Worm (Caenorhabditis elegans) whole organism, L4/young adult: ENCODE measurements around the gene twk-34.

ENCODE experiments used
- W03F9.2 ChIP-seq: fragments of 150-350 bp; optimal IDR thresholded peaks from 2 replicates; lab custom pipeline; 2014; ENCODE audit warnings: missing biosample characterization, missing genetic modification characterization
- dao-5 ChIP-seq: sonication (generic microtip); optimal IDR thresholded peaks from 2 replicates; lab custom pipeline; 2016; ENCODE audit warnings: missing genotype, missing genetic modification characterization, moderate library complexity, missing compliant biosample characterization
- him-1 ChIP-seq: sonication (generic microtip); optimal IDR thresholded peaks from 2 replicates; lab custom pipeline; 2016; ENCODE audit warnings: missing genotype, missing genetic modification reagents, missing genetic modification characterization, missing compliant biosample characterization

ce11 chrV:15693682-15694081 is 11.1 kb upstream of the twk-34 start, which contains the start of gene nhr-198:
- TF ChIP-seq W03F9.2 (tag; lab: Kevin White, UChicago): no peak
- no peak for TF ChIP-seq dao-5 (tag; lab: Kevin White, UChicago)
- TF ChIP-seq him-1 (tag; lab: Kevin White, UChicago): no peak
